Worm (Caenorhabditis elegans) whole organism, L1 larva: ENCODE data around the gene algn-11.
A peak's percentile ranks its signal among the peaks of the same experiment; 100 is the strongest.

Experiments used
- F16B12.6 ChIP-seq: fragments of 150-350 bp; optimal IDR thresholded peaks from 2 replicates; lab custom pipeline; 2014; ENCODE audit warnings: missing biosample characterization, missing genetic modification characterization
- Y116A8C.19 ChIP-seq: sonication (generic microtip); optimal IDR thresholded peaks from 2 replicates; lab custom pipeline; 2016; ENCODE audit warnings: missing compliant biosample characterization, missing genetic modification characterization, borderline replicate concordance
- aha-1 ChIP-seq: fragments of 150-350 bp; optimal IDR thresholded peaks from 2 replicates; lab custom pipeline; 2014; ENCODE audit warnings: missing biosample characterization, missing genetic modification characterization
- alr-1 ChIP-seq: fragments of 200-800 bp; sonication (Bioruptor generic); optimal IDR thresholded peaks from 2 replicates; lab custom pipeline; 2018; ENCODE audit warnings: borderline replicate concordance, mild to moderate bottlenecking, missing genetic modification characterization, missing compliant biosample characterization
- aly-2 ChIP-seq: fragments of 150-350 bp; optimal IDR thresholded peaks from 2 replicates; lab custom pipeline; 2014; ENCODE audit warnings: missing biosample characterization, missing genetic modification characterization
- blmp-1 ChIP-seq: fragments of 150-350 bp; optimal IDR thresholded peaks from 2 replicates; lab custom pipeline; 2014; ENCODE audit warnings: missing biosample characterization, missing genetic modification characterization
- ceh-82 ChIP-seq, 3 experiments: fragments of 150-350 bp in 1 of 3; sonication (generic microtip) in 2 of 3; optimal IDR thresholded peaks; 2 replicates each; lab custom pipeline; 2014 to 2017; ENCODE audit warnings: missing biosample characterization in 3 of 3, missing genetic modification characterization in 3 of 3
- efl-1 ChIP-seq, 4 experiments: fragments of 150-350 bp; optimal IDR thresholded peaks in 3 of 4; peaks in 1 of 4; 1 replicate in 1 of 4; 2 replicates in 3 of 4; lab custom pipeline; 2014; ENCODE audit warnings: missing biosample characterization in 2 of 4, missing genetic modification characterization in 2 of 4, missing genetic modification reagents in 2 of 4
- efl-3 ChIP-seq: fragments of 200-800 bp; sonication (Bioruptor generic); optimal IDR thresholded peaks from 2 replicates; lab custom pipeline; 2018; ENCODE audit warnings: mild to moderate bottlenecking, missing genetic modification characterization, missing compliant biosample characterization
- egl-27 ChIP-seq, 2 experiments: fragments of 150-350 bp in 1 of 2; sonication (generic microtip); optimal IDR thresholded peaks; 3 replicates each; lab custom pipeline; 2017 to 2018; ENCODE audit warnings: missing biosample characterization in 2 of 2, missing genetic modification characterization in 2 of 2, missing genetic modification reagents in 2 of 2
- elt-3 ChIP-seq, 6 experiments: fragments of 150-350 bp in 1 of 6; sonication (generic microtip); optimal IDR thresholded peaks; 2 replicates each; lab custom pipeline; 2017 to 2018; ENCODE audit warnings: missing biosample characterization in 6 of 6, missing genetic modification characterization in 6 of 6, inconsistent platforms in 1 of 6
- fkh-8 ChIP-seq: sonication (generic microtip); optimal IDR thresholded peaks from 2 replicates; lab custom pipeline; 2016; ENCODE audit warnings: mild to moderate bottlenecking, missing genetic modification characterization, missing compliant biosample characterization
- fos-1 ChIP-seq: fragments of 150-350 bp; optimal IDR thresholded peaks from 2 replicates; lab custom pipeline; 2014; ENCODE audit warnings: missing biosample characterization, missing genetic modification characterization
- grh-1 ChIP-seq: fragments of 200-800 bp; sonication (Bioruptor generic); IDR thresholded peaks from 2 replicates; pipeline ENCODE4 v1.3.6; 2022; ENCODE audit warnings: missing genetic modification reagents, missing genetic modification characterization, missing compliant biosample characterization
- irx-1 ChIP-seq: sonication (generic microtip); optimal IDR thresholded peaks from 2 replicates; lab custom pipeline; 2016; ENCODE audit warnings: missing genetic modification characterization, missing compliant biosample characterization
- lin-14 ChIP-seq: fragments of 200-800 bp; sonication (Bioruptor generic); optimal IDR thresholded peaks from 2 replicates; lab custom pipeline; 2018; ENCODE audit warnings: mild to moderate bottlenecking, missing genetic modification characterization, moderate library complexity, missing compliant biosample characterization
- lin-15B ChIP-seq: fragments of 150-350 bp; sonication (generic microtip); optimal IDR thresholded peaks from 3 replicates; lab custom pipeline; 2014; ENCODE audit warnings: missing biosample characterization, missing genetic modification characterization
- lin-35 ChIP-seq, 2 experiments: fragments of 150-350 bp; optimal IDR thresholded peaks; 2 replicates each; lab custom pipeline; 2014; ENCODE audit warnings: missing biosample characterization in 2 of 2, missing genetic modification characterization in 2 of 2, missing genetic modification reagents in 2 of 2
- lir-3 ChIP-seq: sonication (generic microtip); optimal IDR thresholded peaks from 2 replicates; lab custom pipeline; 2016; ENCODE audit warnings: mild to moderate bottlenecking, missing genetic modification characterization, moderate library complexity, missing compliant biosample characterization; ENCODE audit not compliant: poor library complexity
- lsy-2 ChIP-seq, 2 experiments: fragments of 150-350 bp; optimal IDR thresholded peaks; 2 replicates each; lab custom pipeline; 2014; ENCODE audit warnings: missing biosample characterization in 2 of 2, missing genetic modification characterization in 2 of 2
- mep-1 ChIP-seq: fragments of 150-350 bp; optimal IDR thresholded peaks from 2 replicates; lab custom pipeline; 2014; ENCODE audit warnings: missing biosample characterization, missing genetic modification characterization
- nhr-20 ChIP-seq: sonication (generic microtip); optimal IDR thresholded peaks from 2 replicates; lab custom pipeline; 2016; ENCODE audit warnings: mild to moderate bottlenecking, missing genetic modification characterization, missing compliant biosample characterization
- nhr-237 ChIP-seq: fragments of 150-350 bp; optimal IDR thresholded peaks from 2 replicates; lab custom pipeline; 2014; ENCODE audit warnings: missing biosample characterization, missing genetic modification characterization
- nhr-28 ChIP-seq: fragments of 150-350 bp; optimal IDR thresholded peaks from 2 replicates; lab custom pipeline; 2014; ENCODE audit warnings: missing biosample characterization, missing genetic modification characterization
- nhr-71 ChIP-seq: sonication (generic microtip); optimal IDR thresholded peaks from 2 replicates; lab custom pipeline; 2016; ENCODE audit warnings: mild to moderate bottlenecking, missing genetic modification characterization, moderate library complexity, missing compliant biosample characterization
- nhr-77 ChIP-seq: fragments of 150-350 bp; optimal IDR thresholded peaks from 2 replicates; lab custom pipeline; 2014; ENCODE audit warnings: missing biosample characterization, missing genetic modification characterization
- nhr-84 ChIP-seq: sonication (generic microtip); optimal IDR thresholded peaks from 2 replicates; lab custom pipeline; 2017; ENCODE audit warnings: missing biosample characterization, missing genetic modification characterization
- nhr-85 ChIP-seq: sonication (generic microtip); peaks from one replicate; lab custom pipeline; 2016; ENCODE audit warnings: missing genetic modification characterization, inconsistent platforms, missing compliant biosample characterization
- nhr-90 ChIP-seq: sonication (generic microtip); optimal IDR thresholded peaks from 2 replicates; lab custom pipeline; 2016; ENCODE audit warnings: mild to moderate bottlenecking, missing genetic modification characterization, missing compliant biosample characterization; ENCODE audit not compliant: poor library complexity
- pag-3 ChIP-seq: sonication (generic microtip); optimal IDR thresholded peaks from 2 replicates; lab custom pipeline; 2017; ENCODE audit warnings: missing genetic modification characterization, mild to moderate bottlenecking, missing compliant biosample characterization, antibody characterized with exemption, borderline replicate concordance; ENCODE audit not compliant: insufficient read depth
- rnt-1 ChIP-seq: sonication (generic microtip); optimal IDR thresholded peaks from 2 replicates; lab custom pipeline; 2016; ENCODE audit warnings: mild to moderate bottlenecking, missing genetic modification characterization, moderate library complexity, missing compliant biosample characterization
- snu-23 ChIP-seq: sonication (generic microtip); optimal IDR thresholded peaks from 2 replicates; lab custom pipeline; 2016; ENCODE audit warnings: missing genetic modification characterization, missing compliant biosample characterization
- sup-37 ChIP-seq: fragments of 200-800 bp; sonication (Bioruptor generic); optimal IDR thresholded peaks from 2 replicates; lab custom pipeline; 2018; ENCODE audit warnings: mild to moderate bottlenecking, missing genetic modification characterization, missing compliant biosample characterization
- tbx-2 ChIP-seq: sonication (generic microtip); optimal IDR thresholded peaks from 2 replicates; lab custom pipeline; 2016; ENCODE audit warnings: missing genetic modification characterization, missing compliant biosample characterization
- unc-30 ChIP-seq: sonication (generic microtip); optimal IDR thresholded peaks from 2 replicates; lab custom pipeline; 2017; ENCODE audit warnings: missing biosample characterization, missing genetic modification characterization
- xbp-1 ChIP-seq: sonication (generic microtip); optimal IDR thresholded peaks from 2 replicates; lab custom pipeline; 2016; ENCODE audit warnings: missing genetic modification characterization, missing compliant biosample characterization
- ztf-4 ChIP-seq: fragments of 150-350 bp; optimal IDR thresholded peaks from 2 replicates; lab custom pipeline; 2014; ENCODE audit warnings: missing biosample characterization, missing genetic modification characterization

Gene algn-11

DNA sequence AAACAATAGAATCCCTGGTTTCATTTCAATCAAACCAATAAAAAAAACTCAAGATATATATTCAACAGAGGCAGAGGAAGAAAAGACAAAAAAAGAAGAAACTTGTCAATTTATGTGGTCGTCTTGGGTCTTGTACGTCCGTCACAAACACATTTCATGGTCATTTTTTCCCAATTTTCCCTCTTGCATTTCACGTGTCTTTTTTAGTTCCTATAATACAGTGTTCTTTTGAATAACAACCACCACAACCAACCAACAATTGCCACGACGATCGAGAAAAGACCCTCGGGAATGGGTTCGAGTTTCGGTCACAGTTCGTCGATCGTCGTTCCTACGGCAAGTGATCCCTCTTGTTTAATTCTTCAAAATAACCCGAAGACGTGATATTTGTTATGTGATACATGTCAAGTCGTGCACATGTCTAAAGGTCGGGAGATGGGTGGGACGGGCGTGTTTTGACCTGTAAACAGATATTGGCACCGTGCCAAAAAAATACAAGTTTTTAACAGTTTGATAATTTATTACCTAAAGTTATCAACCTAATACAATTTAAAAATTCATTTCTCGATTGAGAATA lies 5.8 kb upstream of the algn-11 start:
- TF ChIP-seq unc-30 (tag; lab: Kevin White, UChicago) (no peak), nhr-28 (no peak), ceh-82 (tag; optimal IDR thresholded peaks at IDR 0.05; lab: Kevin White, UChicago) (no peak), sup-37 (GFP tag; lab: Kevin White, UChicago) (no peak), egl-27 (tag; optimal IDR thresholded peaks at IDR 0.05; lab: Kevin White, UChicago) (no peak), elt-3 (tag; optimal IDR thresholded peaks at IDR 0.05; lab: Kevin White, UChicago) (peak in 1 of 6 experiments; percentile 18), fkh-8 (tag; lab: Kevin White, UChicago) (no peak), tbx-2 (tag; lab: Kevin White, UChicago) (no peak), snu-23 (GFP tag; lab: Kevin White, UChicago) (peak; percentile 26), lin-14 (GFP tag; lab: Kevin White, UChicago) (peak; percentile 63), irx-1 (tag; lab: Kevin White, UChicago) (no peak), nhr-85 (tag; lab: Kevin White, UChicago) (peak; percentile 70), lin-35 (GFP tag; optimal IDR thresholded peaks at IDR 0.05; lab: Kevin White, UChicago) (peak in 1 of 2 experiments; percentile 7), nhr-84 (no peak), grh-1 (GFP tag; lab: Robert Waterston, UW) (no peak), lin-15B (tag; lab: Kevin White, UChicago) (no peak), fos-1 (tag; lab: Kevin White, UChicago) (no peak), nhr-71 (peak; percentile 26), aha-1 (tag; lab: Kevin White, UChicago) (no peak), aly-2 (tag; lab: Kevin White, UChicago) (no peak), alr-1 (tag; lab: Kevin White, UChicago) (no peak), Y116A8C.19 (tag; lab: Kevin White, UChicago) (no peak), nhr-20 (tag; lab: Kevin White, UChicago) (peak; percentile 66), blmp-1 (tag; lab: Kevin White, UChicago) (peak; percentile 39), efl-3 (GFP tag; lab: Kevin White, UChicago) (no peak), lsy-2 (tag; optimal IDR thresholded peaks at IDR 0.05; lab: Kevin White, UChicago) (peak in 1 of 2 experiments; percentile 2), nhr-237 (no peak), xbp-1 (peak; percentile 89), F16B12.6 (tag; lab: Kevin White, UChicago) (no peak), nhr-90 (tag; lab: Kevin White, UChicago) (no peak), mep-1 (peak; percentile 38), pag-3 (no peak), lir-3 (no peak)

DNA sequence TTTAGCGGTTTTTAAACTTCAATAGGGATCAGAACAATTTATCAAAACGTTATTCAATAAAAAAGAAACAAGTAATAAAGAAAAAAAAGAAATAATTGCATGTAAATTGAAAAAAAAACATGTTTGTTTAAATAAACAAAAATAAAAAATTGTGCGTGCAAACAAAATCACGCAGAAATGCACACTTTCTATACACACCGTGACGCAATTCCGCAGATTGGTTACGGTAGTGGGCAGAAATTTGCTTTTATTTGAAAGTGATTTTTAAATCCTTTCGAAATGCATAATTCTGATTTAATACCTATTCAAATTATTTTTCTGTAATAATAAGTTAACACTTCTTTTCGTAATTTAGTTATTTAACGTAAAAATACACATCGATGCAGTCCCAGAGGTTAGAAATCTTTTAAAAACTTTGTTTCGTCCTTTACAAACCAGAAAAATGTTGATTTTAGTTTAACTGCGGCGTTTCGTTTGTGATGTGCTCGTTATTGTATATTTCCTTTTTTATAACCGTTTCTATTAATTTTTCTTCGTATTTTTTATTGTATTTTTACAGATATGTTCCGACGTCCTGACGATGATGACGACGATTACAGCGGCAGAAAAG lies 2.8 kb upstream of the algn-11 start, which contains the start of gene cwf-19L2:
Gene cwf-19L2 (plus strand): TSS at position 560 of the 610 bp plus-strand sequence.
- no peak for TF ChIP-seq rnt-1 (tag; lab: Kevin White, UChicago)
- TF ChIP-seq xbp-1, result no peak
- TF ChIP-seq F16B12.6 (tag; lab: Kevin White, UChicago), result peak; percentile 57
- TF ChIP-seq lin-35 (GFP tag; optimal IDR thresholded peaks at IDR 0.05; lab: Kevin White, UChicago), result peak in 1 of 2 experiments; percentile 3
- TF ChIP-seq grh-1 (GFP tag; lab: Robert Waterston, UW), result no peak
- TF ChIP-seq nhr-77 (tag; lab: Kevin White, UChicago), result no peak
- TF ChIP-seq efl-1 (optimal IDR thresholded peaks at IDR 0.05; lab: Kevin White, UChicago), result peak; percentile 2 to 67
- TF ChIP-seq efl-1 (GFP tag; optimal IDR thresholded peaks at IDR 0.05 in 1 of 2; lab: Kevin White, UChicago), result no peak
- no peak for TF ChIP-seq Y116A8C.19 (tag; lab: Kevin White, UChicago)
- TF ChIP-seq lsy-2 (tag; optimal IDR thresholded peaks at IDR 0.05; lab: Kevin White, UChicago), result peak; percentile 44 to 70
- TF ChIP-seq ztf-4, result no peak
